Fruit fly (Drosophila melanogaster) whole organism, embryonic: Measurements from ENCODE around the gene Rpt6.
A peak's percentile ranks its signal among the peaks of the same experiment; 100 is the strongest.

Experiments used
- Aef1 ChIP-seq: fragments of 200-800 bp; sonication (Bioruptor generic); IDR thresholded peaks from 3 replicates; pipeline ENCODE4 v1.3.6; 2022; ENCODE audit warnings: missing biosample characterization, missing genetic modification characterization
- Asciz ChIP-seq: fragments of 200-800 bp; sonication (Bioruptor generic); optimal IDR thresholded peaks from 2 replicates; lab custom pipeline; 2017; ENCODE audit warnings: missing biosample characterization, mild to moderate bottlenecking, missing genetic modification characterization, missing genetic modification reagents
- Awh ChIP-seq: fragments of 200-800 bp; sonication (Bioruptor generic); IDR thresholded peaks from 2 replicates; pipeline ENCODE4, ENCODE4 v1.3.6; 2022; ENCODE audit warnings: missing biosample characterization, missing genetic modification characterization
- CG10147 ChIP-seq: fragments of 200-800 bp; sonication (Bioruptor generic); optimal IDR thresholded peaks from 2 replicates; lab custom pipeline; 2019; ENCODE audit warnings: missing biosample characterization, mild to moderate bottlenecking, missing genetic modification characterization, moderate library complexity
- CG1024 ChIP-seq: fragments of 200-800 bp; sonication (Bioruptor generic); IDR thresholded peaks from 2 replicates; pipeline ENCODE4 v1.3.6; 2022; ENCODE audit warnings: missing biosample characterization, missing genetic modification characterization
- CG10321 ChIP-seq: fragments of 200-800 bp; sonication (Bioruptor generic); IDR thresholded peaks from 2 replicates; pipeline ENCODE4 v1.3.6; 2022; ENCODE audit warnings: missing biosample characterization, missing genetic modification characterization
- CG11723 ChIP-seq: fragments of 200-800 bp; sonication (Bioruptor generic); optimal IDR thresholded peaks from 2 replicates; lab custom pipeline; 2017; ENCODE audit warnings: missing biosample characterization, mild to moderate bottlenecking, missing genetic modification characterization
- CG12391 ChIP-seq: fragments of 200-800 bp; sonication (Bioruptor generic); optimal IDR thresholded peaks from 3 replicates; lab custom pipeline; 2018; ENCODE audit warnings: missing biosample characterization, mild to moderate bottlenecking, missing genetic modification characterization, moderate library complexity
- CG13424 ChIP-seq: fragments of 200-800 bp; sonication (Bioruptor generic); optimal IDR thresholded peaks from 2 replicates; lab custom pipeline; 2019; ENCODE audit warnings: missing biosample characterization, mild to moderate bottlenecking, missing genetic modification characterization, moderate library complexity
- CG15269 ChIP-seq: fragments of 200-800 bp; sonication (Bioruptor generic); optimal IDR thresholded peaks from 2 replicates; lab custom pipeline; 2018; ENCODE audit warnings: missing biosample characterization, mild to moderate bottlenecking, missing genetic modification characterization, moderate library complexity
- CG1602 ChIP-seq: fragments of 200-800 bp; sonication (Bioruptor generic); optimal IDR thresholded peaks from 3 replicates; lab custom pipeline; 2016; ENCODE audit warnings: missing biosample characterization, missing genetic modification characterization
- CG16813 ChIP-seq: fragments of 200-800 bp; sonication (Bioruptor generic); IDR thresholded peaks from 3 replicates; pipeline ENCODE4 v1.3.6; 2022; ENCODE audit warnings: missing biosample characterization, missing genetic modification characterization; ENCODE audit not compliant: partially characterized antibody
- CG18262 ChIP-seq: fragments of 200-800 bp; optimal IDR thresholded peaks from 3 replicates; lab custom pipeline; 2019; ENCODE audit warnings: missing biosample characterization, mild to moderate bottlenecking, missing genetic modification characterization, moderate library complexity
- CG2129 ChIP-seq: fragments of 200-800 bp; sonication (Bioruptor generic); IDR thresholded peaks from 2 replicates; pipeline ENCODE4 v1.3.6; 2022; ENCODE audit warnings: missing biosample characterization, missing genetic modification characterization; ENCODE audit not compliant: partially characterized antibody
- CG2875 ChIP-seq: fragments of 200-800 bp; sonication (Bioruptor generic); optimal IDR thresholded peaks from 2 replicates; lab custom pipeline; 2017; ENCODE audit warnings: missing biosample characterization, mild to moderate bottlenecking, missing genetic modification characterization, missing genetic modification reagents
- CG30403 ChIP-seq: fragments of 200-800 bp; sonication (Bioruptor generic); optimal IDR thresholded peaks from 3 replicates; lab custom pipeline; 2016; ENCODE audit warnings: missing biosample characterization, missing genetic modification characterization
- CG3281 ChIP-seq: fragments of 200-800 bp; sonication (Bioruptor generic); optimal IDR thresholded peaks from 3 replicates; lab custom pipeline; 2017; ENCODE audit warnings: missing biosample characterization, mild to moderate bottlenecking, missing genetic modification characterization
- CG4424 ChIP-seq: fragments of 200-800 bp; sonication (Bioruptor generic); optimal IDR thresholded peaks from 3 replicates; lab custom pipeline; 2016; ENCODE audit warnings: missing biosample characterization, missing genetic modification characterization
- CG5245 ChIP-seq: fragments of 200-800 bp; sonication (Bioruptor generic); optimal IDR thresholded peaks from 3 replicates; lab custom pipeline; 2016; ENCODE audit warnings: missing biosample characterization, missing genetic modification characterization
- CG8089 ChIP-seq: fragments of 200-800 bp; sonication (Bioruptor generic); optimal IDR thresholded peaks from 3 replicates; lab custom pipeline; 2016; ENCODE audit warnings: missing biosample characterization, missing genetic modification characterization
- CG8478 ChIP-seq: fragments of >200 bp; optimal IDR thresholded peaks from 2 replicates; lab custom pipeline; 2018
- CHES-1-like ChIP-seq: fragments of 200-800 bp; sonication (Bioruptor generic); optimal IDR thresholded peaks from 2 replicates; lab custom pipeline; 2016; ENCODE audit warnings: missing biosample characterization, missing genetic modification characterization
- D19B ChIP-seq: fragments of 200-800 bp; sonication (Bioruptor generic); optimal IDR thresholded peaks from 2 replicates; lab custom pipeline; 2017; ENCODE audit warnings: missing biosample characterization, mild to moderate bottlenecking, missing genetic modification characterization
- HLH4C ChIP-seq: fragments of 200-800 bp; sonication (Bioruptor generic); IDR thresholded peaks from 3 replicates; pipeline ENCODE4 v1.3.6; 2022; ENCODE audit warnings: missing biosample characterization, missing genetic modification characterization; ENCODE audit not compliant: partially characterized antibody
- Hsf ChIP-seq: fragments of 200-800 bp; sonication (Bioruptor generic); optimal IDR thresholded peaks from 3 replicates; lab custom pipeline; 2016; ENCODE audit warnings: missing biosample characterization, missing genetic modification characterization
- Lpt ChIP-seq: fragments of >200 bp; optimal IDR thresholded peaks from 2 replicates; lab custom pipeline; 2018; ENCODE audit warnings: missing biosample characterization, missing genetic modification characterization
- Meics ChIP-seq: fragments of 200-800 bp; sonication (Bioruptor generic); optimal IDR thresholded peaks from 2 replicates; lab custom pipeline; 2017; ENCODE audit warnings: missing biosample characterization, mild to moderate bottlenecking, missing genetic modification characterization
- Mrtf ChIP-seq: fragments of 200-800 bp; sonication (Bioruptor generic); IDR thresholded peaks from 3 replicates; pipeline ENCODE4 v1.3.6; 2022; ENCODE audit warnings: missing biosample characterization, missing genetic modification characterization
- NC2α ChIP-seq: fragments of 200-800 bp; sonication (Bioruptor generic); optimal IDR thresholded peaks from 2 replicates; lab custom pipeline; 2016; ENCODE audit warnings: missing biosample characterization, missing genetic modification characterization
- Optix ChIP-seq: fragments of 200-800 bp; sonication (Bioruptor generic); IDR thresholded peaks from 3 replicates; pipeline ENCODE4 v1.3.6; 2022; ENCODE audit warnings: missing biosample characterization, missing genetic modification characterization
- PHDP ChIP-seq: fragments of 200-800 bp; sonication (Bioruptor generic); optimal IDR thresholded peaks from 3 replicates; lab custom pipeline; 2018; ENCODE audit warnings: missing biosample characterization, mild to moderate bottlenecking, missing genetic modification characterization, moderate library complexity
- Sry-δ ChIP-seq: fragments of 200-800 bp; sonication (Bioruptor generic); optimal IDR thresholded peaks from 2 replicates; lab custom pipeline; 2016; ENCODE audit warnings: missing biosample characterization, missing genetic modification characterization
- Taf1 ChIP-seq: fragments of 200-800 bp; sonication (Bioruptor generic); IDR thresholded peaks from 2 replicates; pipeline ENCODE4 v1.3.6; 2022; ENCODE audit warnings: missing biosample characterization, missing genetic modification characterization
- az2 ChIP-seq: fragments of 200-800 bp; sonication (Bioruptor generic); optimal IDR thresholded peaks from 3 replicates; lab custom pipeline; 2016; ENCODE audit warnings: missing biosample characterization, missing genetic modification characterization
- caup ChIP-seq: fragments of 200-800 bp; sonication (Bioruptor generic); optimal IDR thresholded peaks from 3 replicates; lab custom pipeline; 2017; ENCODE audit warnings: missing biosample characterization, mild to moderate bottlenecking, missing genetic modification characterization, moderate library complexity; ENCODE audit not compliant: severe bottlenecking
- chif ChIP-seq, 2 experiments: fragments of 200-800 bp; sonication (Bioruptor generic); optimal IDR thresholded peaks; 3 replicates each; lab custom pipeline; 2016; ENCODE audit warnings: missing biosample characterization in 2 of 2, missing genetic modification characterization in 2 of 2
- gcm2 ChIP-seq: fragments of 200-800 bp; sonication (Bioruptor generic); optimal IDR thresholded peaks from 2 replicates; lab custom pipeline; 2016; ENCODE audit warnings: missing biosample characterization, missing genetic modification characterization
- insv ChIP-seq, 2 experiments: fragments of 200-800 bp; sonication (Bioruptor generic); optimal IDR thresholded peaks; 3 replicates each; lab custom pipeline; 2016 to 2018; ENCODE audit warnings: missing biosample characterization in 2 of 2, missing genetic modification characterization in 2 of 2
- lmd ChIP-seq: fragments of 200-800 bp; sonication (Bioruptor generic); IDR thresholded peaks from 2 replicates; pipeline ENCODE4 v1.3.6; 2022; ENCODE audit warnings: missing biosample characterization, missing genetic modification characterization
- lola ChIP-seq, 3 experiments: fragments of >200 bp in 2 of 3; fragments of 200-800 bp in 1 of 3; sonication (Bioruptor generic) in 1 of 3; optimal IDR thresholded peaks; 2 replicates each; lab custom pipeline; 2017 to 2019; ENCODE audit warnings: missing biosample characterization in 3 of 3, missing genetic modification characterization in 3 of 3, mild to moderate bottlenecking in 1 of 3, moderate library complexity in 1 of 3
- mld ChIP-seq: fragments of 200-800 bp; sonication (Bioruptor generic); IDR thresholded peaks from 3 replicates; pipeline ENCODE4 v1.3.6; 2022; ENCODE audit warnings: missing biosample characterization, missing genetic modification characterization; ENCODE audit not compliant: partially characterized antibody
- oc ChIP-seq: fragments of 200-800 bp; sonication (Bioruptor generic); optimal IDR thresholded peaks from 2 replicates; lab custom pipeline; 2018; ENCODE audit warnings: missing biosample characterization, mild to moderate bottlenecking, missing genetic modification characterization, moderate library complexity
- salm ChIP-seq: fragments of 200-800 bp; sonication (Bioruptor generic); optimal IDR thresholded peaks from 2 replicates; lab custom pipeline; 2018; ENCODE audit warnings: missing biosample characterization, mild to moderate bottlenecking, missing genetic modification characterization
- slbo ChIP-seq: fragments of 200-800 bp; sonication (Bioruptor generic); IDR thresholded peaks from 2 replicates; pipeline ENCODE4 v1.3.6; 2022; ENCODE audit warnings: missing biosample characterization, missing genetic modification characterization
- slp2 ChIP-seq: fragments of 200-800 bp; sonication (Bioruptor generic); optimal IDR thresholded peaks from 2 replicates; lab custom pipeline; 2016; ENCODE audit warnings: missing biosample characterization, missing genetic modification characterization
- sna ChIP-seq: fragments of 200-800 bp; sonication (Bioruptor generic); IDR thresholded peaks from 2 replicates; pipeline ENCODE4 v1.3.6; 2022; ENCODE audit warnings: missing biosample characterization, missing genetic modification characterization; ENCODE audit not compliant: partially characterized antibody
- sug ChIP-seq: fragments of 200-800 bp; optimal IDR thresholded peaks from 2 replicates; lab custom pipeline; 2019; ENCODE audit warnings: missing biosample characterization, mild to moderate bottlenecking, missing genetic modification characterization, moderate library complexity
- trh ChIP-seq: fragments of 200-800 bp; sonication (Bioruptor generic); optimal IDR thresholded peaks from 2 replicates; lab custom pipeline; 2016; ENCODE audit warnings: missing biosample characterization, missing genetic modification characterization
- zen2 ChIP-seq: fragments of 200-800 bp; sonication (Bioruptor generic); IDR thresholded peaks from 3 replicates; pipeline ENCODE4 v1.3.6; 2022; ENCODE audit warnings: missing biosample characterization, missing genetic modification characterization; ENCODE audit not compliant: partially characterized antibody

Rpt6 gene

DNA sequence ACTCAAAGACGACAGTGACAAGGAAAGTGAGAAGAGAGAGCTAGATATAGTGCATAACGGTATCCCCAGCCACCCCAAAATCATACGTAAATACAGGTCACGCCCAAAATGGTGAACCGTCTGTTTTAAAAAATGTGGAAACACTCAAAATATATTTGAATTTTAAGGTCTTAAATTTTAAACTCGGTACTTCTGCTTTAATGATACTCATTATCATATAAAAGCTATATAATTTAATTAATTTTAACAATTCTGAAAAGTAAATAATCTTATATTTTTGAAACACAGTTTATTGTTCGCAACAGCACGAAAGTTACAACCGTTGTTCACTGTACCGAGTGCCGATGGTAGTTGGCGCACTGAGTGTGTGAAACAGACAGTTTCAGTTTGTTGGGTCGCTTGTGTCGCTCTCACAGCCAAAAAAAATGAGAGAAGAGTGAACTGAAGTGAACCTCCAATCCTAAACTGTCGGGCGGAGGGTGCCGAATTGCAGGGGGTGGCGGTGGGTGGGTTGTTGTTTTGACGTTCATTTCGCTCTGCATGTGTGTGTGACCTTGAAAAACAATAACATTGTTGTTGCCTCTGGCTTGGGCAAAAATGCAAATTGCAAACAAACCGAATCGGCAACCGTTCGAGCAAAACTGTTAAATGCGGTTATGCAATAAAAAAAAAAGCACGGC lies 50.6 kb downstream of the Rpt6 start (continued):
- TF ChIP-seq gcm2 (GFP tag; lab: Kevin White, UChicago) (peak; percentile 33), slp2 (GFP tag; lab: Kevin White, UChicago) (peak; percentile 16), CG1024 (GFP tag; lab: Robert Waterston, UW) (no peak; the same call in 1 of the 2 replicates), CG5245 (GFP tag; lab: Kevin White, UChicago) (peak; percentile 61), PHDP (tag; lab: Kevin White, UChicago) (peak; percentile 93), Meics (GFP tag; lab: Kevin White, UChicago) (peak; percentile 95), sug (tag; lab: Kevin White, UChicago) (peak; percentile 86), Awh (GFP tag; lab: Robert Waterston, UW) (peak; percentile 83), CG2129 (GFP tag; lab: Robert Waterston, UW) (no peak), lola (GFP tag; optimal IDR thresholded peaks at IDR 0.05; lab: Kevin White, UChicago) (peak in 1 of 3 experiments; percentile 88), insv (GFP tag; optimal IDR thresholded peaks at IDR 0.05; lab: Kevin White, UChicago) (peak in 1 of 2 experiments; percentile 69), mld (GFP tag; lab: Robert Waterston, UW) (no peak), sna (GFP tag; lab: Robert Waterston, UW) (no peak), zen2 (GFP tag; lab: Robert Waterston, UW) (no peak), Lpt (GFP tag; lab: Kevin White, UChicago) (no peak), trh (GFP tag; lab: Kevin White, UChicago) (peak; percentile 74), chif (GFP tag; optimal IDR thresholded peaks at IDR 0.05; lab: Kevin White, UChicago) (peak; percentile 4 to 62), CG16813 (GFP tag; lab: Robert Waterston, UW) (no peak), lmd (GFP tag; lab: Robert Waterston, UW) (peak; percentile 93), CG15269 (tag; lab: Kevin White, UChicago) (peak; percentile 95), CG12391 (tag; lab: Kevin White, UChicago) (peak; percentile 93), CG8089 (GFP tag; lab: Kevin White, UChicago) (peak; percentile 1), Taf1 (GFP tag; lab: Robert Waterston, UW) (peak; percentile 71), HLH4C (GFP tag; lab: Robert Waterston, UW) (no peak), NC2α (GFP tag; lab: Kevin White, UChicago) (no peak), CG1602 (peak; percentile 87), Mrtf (GFP tag; lab: Robert Waterston, UW) (peak; percentile 74), CHES-1-like (peak; percentile 41), Aef1 (GFP tag; lab: Robert Waterston, UW) (peak; percentile 89), az2 (peak; percentile 87), CG11723 (GFP tag; lab: Kevin White, UChicago) (peak; percentile 82), Hsf (peak; percentile 50), CG30403 (GFP tag; lab: Kevin White, UChicago) (peak; percentile 92), CG4424 (peak; percentile 86), slbo (GFP tag; lab: Robert Waterston, UW) (peak; percentile 93), Sry-δ (GFP tag; lab: Kevin White, UChicago) (no peak), CG8478 (lab: Kevin White, UChicago) (no peak), oc (tag; lab: Kevin White, UChicago) (peak; percentile 85), CG2875 (GFP tag; lab: Kevin White, UChicago) (peak; percentile 81), caup (GFP tag; lab: Kevin White, UChicago) (peak; percentile 90), D19B (peak; percentile 84), salm (tag; lab: Kevin White, UChicago) (peak; percentile 87), CG3281 (GFP tag; lab: Kevin White, UChicago) (peak; percentile 95), CG18262 (tag; lab: Kevin White, UChicago) (peak; percentile 93), CG13424 (peak; percentile 96), CG10321 (peak; percentile 62; the same call in 1 of the 2 replicates), Asciz (GFP tag; lab: Kevin White, UChicago) (peak; percentile 88), Optix (GFP tag; lab: Robert Waterston, UW) (peak; percentile 70; the same call in 2 of the 3 replicates), CG10147 (GFP tag; lab: Kevin White, UChicago) (peak; percentile 93)
